Worm (Caenorhabditis elegans) whole organism, early embryonic: ENCODE measurements around the gene him-18.

Experiments used
- B0310.2 ChIP-seq: sonication (generic microtip); optimal IDR thresholded peaks from 2 replicates; lab custom pipeline; 2016; ENCODE audit warnings: mild to moderate bottlenecking, missing genetic modification characterization, missing compliant biosample characterization
- F13C5.2 ChIP-seq: sonication (generic microtip); optimal IDR thresholded peaks from 2 replicates; lab custom pipeline; 2017; ENCODE audit warnings: mild to moderate bottlenecking, missing genetic modification characterization, inconsistent platforms, missing compliant biosample characterization
- aly-1 ChIP-seq: sonication (generic microtip); optimal IDR thresholded peaks from 2 replicates; lab custom pipeline; 2016; ENCODE audit warnings: missing genetic modification characterization, missing compliant biosample characterization
- ama-1 ChIP-seq: fragments of 150-350 bp; optimal IDR thresholded peaks from 2 replicates; lab custom pipeline; 2014
- ceh-13 ChIP-seq: fragments of 200-800 bp; sonication (Bioruptor generic); optimal IDR thresholded peaks from 2 replicates; lab custom pipeline; 2018; ENCODE audit warnings: mild to moderate bottlenecking, missing genetic modification characterization, missing compliant biosample characterization
- ceh-36 ChIP-seq: sonication (generic microtip); optimal IDR thresholded peaks from 2 replicates; lab custom pipeline; 2016; ENCODE audit warnings: missing genetic modification characterization, inconsistent platforms, missing compliant biosample characterization
- ets-7 ChIP-seq: sonication (generic microtip); optimal IDR thresholded peaks from 2 replicates; lab custom pipeline; 2016; ENCODE audit warnings: missing genotype, missing genetic modification characterization, missing compliant biosample characterization
- flt-1 ChIP-seq: fragments of 200-800 bp; sonication (Bioruptor generic); IDR thresholded peaks from 2 replicates; pipeline ENCODE4 v1.3.6; 2022; ENCODE audit warnings: missing genetic modification characterization, missing compliant biosample characterization
- hmbx-1 ChIP-seq: sonication (generic microtip); optimal IDR thresholded peaks from 2 replicates; lab custom pipeline; 2016; ENCODE audit warnings: mild to moderate bottlenecking, missing genetic modification characterization, missing compliant biosample characterization
- hmg-4 ChIP-seq: fragments of 200-800 bp; sonication (Bioruptor generic); optimal IDR thresholded peaks from 2 replicates; lab custom pipeline; 2018; ENCODE audit warnings: mild to moderate bottlenecking, missing genetic modification characterization, missing compliant biosample characterization
- hnd-1 ChIP-seq: sonication (generic microtip); optimal IDR thresholded peaks from 2 replicates; lab custom pipeline; 2016; ENCODE audit warnings: missing genetic modification characterization, missing compliant biosample characterization
- pes-1 ChIP-seq: fragments of 200-800 bp; sonication (Bioruptor generic); IDR thresholded peaks from 2 replicates; pipeline ENCODE4 v1.3.6; 2022; ENCODE audit warnings: missing genetic modification reagents, missing genetic modification characterization, missing compliant biosample characterization
- scrt-1 ChIP-seq: fragments of 200-800 bp; sonication (Bioruptor generic); IDR thresholded peaks from 2 replicates; pipeline ENCODE4 v1.3.6; 2022; ENCODE audit warnings: missing genetic modification characterization, missing compliant biosample characterization
- sea-1 ChIP-seq: fragments of 200-800 bp; sonication (Bioruptor generic); conservative IDR thresholded peaks from 2 replicates; pipeline ENCODE4 v1.3.6; 2022; ENCODE audit warnings: missing genetic modification characterization, missing compliant biosample characterization
- tbx-11 ChIP-seq: fragments of 200-800 bp; sonication (Bioruptor generic); IDR thresholded peaks from 2 replicates; pipeline ENCODE4 v1.3.6; 2022; ENCODE audit warnings: missing genetic modification characterization, missing compliant biosample characterization
- tbx-37 ChIP-seq: fragments of 200-800 bp; sonication (Bioruptor generic); conservative IDR thresholded peaks from 2 replicates; pipeline ENCODE4 v1.3.6; 2022; ENCODE audit warnings: missing genetic modification reagents, missing genetic modification characterization, missing compliant biosample characterization
- tra-4 ChIP-seq: sonication (generic microtip); optimal IDR thresholded peaks from 2 replicates; lab custom pipeline; 2017; ENCODE audit warnings: missing genetic modification characterization, missing compliant biosample characterization

him-18 gene

ce11 chrIII:4695057-4695456 lies 19.9 kb downstream of the him-18 start, which contains the start of gene T04A8.7:
Gene T04A8.7, plus strand, starts transcription at chrIII:4695357.
- TF ChIP-seq hmbx-1 (no peak), ets-7 (tag; lab: Kevin White, UChicago) (no peak)

- TF ChIP-seq flt-1 = no peak
These were observed 21.3 kb downstream of the him-18 start, which contains the start of gene T04A8.8 for ce11 chrIII:4693695-4694094. Gene T04A8.8, plus strand, starts transcription at chrIII:4693995.

- TF ChIP-seq hnd-1 = no peak
- 0 out of 2 replicates have a peak, but pooled peaks have one; percentile 5 for TF ChIP-seq sea-1 (GFP tag; lab: Robert Waterston, UW)
- TF ChIP-seq ceh-13 = no peak
- no peak for TF ChIP-seq pes-1 (GFP tag; lab: Robert Waterston, UW)
- TF ChIP-seq aly-1 (tag; lab: Kevin White, UChicago) = no peak
- peak; percentile 38; the same call in 1 of the 2 replicates for TF ChIP-seq tbx-37 (GFP tag; lab: Robert Waterston, UW)
- peak; percentile 34; the same call in 1 of the 2 replicates for TF ChIP-seq scrt-1
- no peak for TF ChIP-seq hmg-4 (GFP tag; lab: Kevin White, UChicago)
- TF ChIP-seq F13C5.2 (tag; lab: Kevin White, UChicago) = peak; percentile 60
- no peak for TF ChIP-seq flt-1
These were observed 21.7 kb downstream of the him-18 start, which contains the start of gene nifk-1 for ce11 chrIII:4693281-4693680. Gene nifk-1, minus strand, starts transcription at chrIII:4693307.

ce11 chrIII:4689595-4689994 lies 25.4 kb downstream of the him-18 start:
- TF ChIP-seq aly-1 (tag; lab: Kevin White, UChicago) (peak; percentile 13), B0310.2 (tag; lab: Kevin White, UChicago) (peak; percentile 69), sea-1 (GFP tag; lab: Robert Waterston, UW) (no peak; the same call in 1 of the 2 replicates), ceh-13 (peak; percentile 80), tbx-37 (GFP tag; lab: Robert Waterston, UW) (peak; percentile 76), scrt-1 (peak; percentile 88), ceh-36 (tag; lab: Kevin White, UChicago) (peak; percentile 84), hmg-4 (GFP tag; lab: Kevin White, UChicago) (peak; percentile 91), ets-7 (tag; lab: Kevin White, UChicago) (peak; percentile 32), tra-4 (tag; lab: Kevin White, UChicago) (peak; percentile 76), ama-1 (no peak), F13C5.2 (tag; lab: Kevin White, UChicago) (peak; percentile 41), pes-1 (GFP tag; lab: Robert Waterston, UW) (no peak), tbx-11 (GFP tag; lab: Robert Waterston, UW) (peak; percentile 83), hmbx-1 (peak; percentile 44), hnd-1 (peak; percentile 64), flt-1 (peak; percentile 76)

ce11 chrIII:4688965-4689364 lies 26.0 kb downstream of the him-18 start, which contains the start of gene ppat-1:
Gene ppat-1, plus strand, starts transcription at chrIII:4689280.
- no peak for TF ChIP-seq ceh-36 (tag; lab: Kevin White, UChicago)
- TF ChIP-seq aly-1 (tag; lab: Kevin White, UChicago) = no peak
- no peak for TF ChIP-seq tbx-11 (GFP tag; lab: Robert Waterston, UW)

ce11 chrIII:4688356-4688755 lies 26.6 kb downstream of the him-18 start, which contains the start of gene tag-243:
Gene tag-243, minus strand, starts transcription at chrIII:4688456.
- TF ChIP-seq F13C5.2 (tag; lab: Kevin White, UChicago) (no peak), flt-1 (no peak), ama-1 (no peak), tbx-37 (GFP tag; lab: Robert Waterston, UW) (no peak), scrt-1 (no peak)

- TF ChIP-seq tra-4 (tag; lab: Kevin White, UChicago) = no peak
- no peak for TF ChIP-seq flt-1
- TF ChIP-seq hnd-1 = no peak
- TF ChIP-seq tbx-11 (GFP tag; lab: Robert Waterston, UW) = no peak
These were observed 27.9 kb downstream of the him-18 start for ce11 chrIII:4687134-4687533.

ce11 chrIII:4679963-4680484 lies 35.0 kb downstream of the him-18 start, which contains the start of gene srg-11:
Gene srg-11, plus strand, starts transcription at chrIII:4680013.
- TF ChIP-seq hmg-4 (GFP tag; lab: Kevin White, UChicago) (no peak), B0310.2 (tag; lab: Kevin White, UChicago) (no peak), tra-4 (tag; lab: Kevin White, UChicago) (no peak), hnd-1 (no peak), ets-7 (tag; lab: Kevin White, UChicago) (no peak), pes-1 (GFP tag; lab: Robert Waterston, UW) (no peak), ceh-36 (tag; lab: Kevin White, UChicago) (no peak), hmbx-1 (no peak), sea-1 (GFP tag; lab: Robert Waterston, UW) (no peak), ceh-13 (no peak), scrt-1 (no peak), flt-1 (no peak), tbx-11 (GFP tag; lab: Robert Waterston, UW) (no peak), ama-1 (no peak)

ce11 chrIII:4677466-4677865 lies 37.5 kb downstream of the him-18 start, which contains the start of gene srg-10:
Gene srg-10, plus strand, starts transcription at chrIII:4677766.
- no peak for TF ChIP-seq ceh-13
- TF ChIP-seq F13C5.2 (tag; lab: Kevin White, UChicago) = no peak
- no peak for TF ChIP-seq hmg-4 (GFP tag; lab: Kevin White, UChicago)
